Fruit fly (Drosophila melanogaster): Measurements from ENCODE around the gene CG42834.

Gene CG42834

dm6 chr3R:17379051-17379450, 39.5 kb upstream of the CG42834 start (continued):
- TF ChIP-seq bigmax (GFP tag; optimal IDR thresholded peaks at IDR 0.05) (no peak), Sox102F (GFP tag; optimal IDR thresholded peaks at IDR 0.05) (no peak), luna (GFP tag; optimal IDR thresholded peaks at IDR 0.05) (no peak), CG10366 (GFP tag; IDR thresholded peaks at IDR 0.05) (no peak; the same call in 1 of the 2 replicates), dmrt99B (tag; optimal IDR thresholded peaks at IDR 0.05) (peak; percentile 37), CG10979 (tag; optimal IDR thresholded peaks at IDR 0.05) (no peak), Scr (GFP tag; IDR thresholded peaks at IDR 0.05; ENCODE audit: partially characterized antibody) (no peak), Eip74EF (GFP tag; optimal IDR thresholded peaks at IDR 0.05) (no peak), NK7.1 (GFP tag; optimal IDR thresholded peaks at IDR 0.05) (no peak), CG14441 (GFP tag; IDR thresholded peaks at IDR 0.05) (peak; percentile 23; the same call in 1 of the 2 replicates), dan (GFP tag; IDR thresholded peaks at IDR 0.05) (no peak), Dp (GFP tag; optimal IDR thresholded peaks at IDR 0.05) (no peak), slbo (GFP tag; IDR thresholded peaks at IDR 0.05) (peak; percentile 37; the same call in 1 of the 2 replicates), CG6791 (GFP tag; IDR thresholded peaks at IDR 0.05; ENCODE audit: partially characterized antibody) (no peak), CG31441 (GFP tag; IDR thresholded peaks at IDR 0.05) (peak; percentile 34; the same call in 1 of the 2 replicates), D (optimal IDR thresholded peaks at IDR 0.05) (no peak), D (GFP tag; optimal IDR thresholded peaks at IDR 0.05) (no peak), dysf (GFP tag; IDR thresholded peaks at IDR 0.05) (peak; percentile 46; the same call in 2 of the 3 replicates), ssp (GFP tag; IDR thresholded peaks at IDR 0.05) (0 out of 2 replicates have a peak, but pooled peaks have one; percentile 21), run (tag; optimal IDR thresholded peaks at IDR 0.05) (no peak), ac (GFP tag; optimal IDR thresholded peaks at IDR 0.05) (no peak), CG8924 (tag; optimal IDR thresholded peaks at IDR 0.05) (no peak), sob (GFP tag; IDR thresholded peaks at IDR 0.05) (no peak), CHES-1-like (GFP tag; optimal IDR thresholded peaks at IDR 0.05) (no peak), pb (GFP tag; optimal IDR thresholded peaks at IDR 0.05) (no peak), CG18619 (GFP tag; optimal IDR thresholded peaks at IDR 0.05) (no peak), E2f1 (GFP tag; IDR thresholded peaks at IDR 0.05) (no peak), row (GFP tag; IDR thresholded peaks at IDR 0.05) (peak; percentile 44; the same call in 1 of the 3 replicates), tgo (GFP tag; IDR thresholded peaks at IDR 0.05) (peak; percentile 47; the same call in 1 of the 3 replicates), CG5180 (GFP tag; optimal IDR thresholded peaks at IDR 0.05) (no peak), CG8388 (GFP tag; optimal IDR thresholded peaks at IDR 0.05) (no peak), CG3281 (GFP tag; optimal IDR thresholded peaks at IDR 0.05) (no peak), Dfd (GFP tag; optimal IDR thresholded peaks at IDR 0.05) (no peak), nmo (GFP tag; optimal IDR thresholded peaks at IDR 0.05) (peak; percentile 23), ttk (GFP tag; IDR thresholded peaks at IDR 0.05) (0 out of 2 replicates have a peak, but pooled peaks have one; percentile 32), cas (GFP tag; IDR thresholded peaks at IDR 0.05) (no peak), CG1529 (GFP tag; optimal IDR thresholded peaks at IDR 0.05) (no peak), Hr39 (optimal IDR thresholded peaks at IDR 0.05) (no peak), CG17612 (GFP tag; IDR thresholded peaks at IDR 0.05) (no peak), CTCF (GFP tag; optimal IDR thresholded peaks at IDR 0.05) (no peak), croc (GFP tag; conservative IDR thresholded peaks at IDR 0.05) (no peak), prd (optimal IDR thresholded peaks at IDR 0.05) (no peak), prd (GFP tag; IDR thresholded peaks at IDR 0.05) (no peak; the same call in 2 of the 3 replicates), CG11504 (tag; optimal IDR thresholded peaks at IDR 0.05) (peak; percentile 48), HLHmδ (GFP tag; optimal IDR thresholded peaks at IDR 0.05) (no peak), CG6689 (GFP tag; IDR thresholded peaks at IDR 0.05) (peak; percentile 36), CG6654 (GFP tag; optimal IDR thresholded peaks at IDR 0.05) (no peak), CG3726 (GFP tag; IDR thresholded peaks at IDR 0.05) (no peak), ab (GFP tag; optimal IDR thresholded peaks at IDR 0.05) (no peak), CG11560 (tag; IDR thresholded peaks at IDR 0.05) (0 out of 3 replicates have a peak, but pooled peaks have one; percentile 5), sens (GFP tag) (no peak), CG17361 (GFP tag; IDR thresholded peaks at IDR 0.05) (peak; percentile 43; the same call in 1 of the 3 replicates), ro (GFP tag; IDR thresholded peaks at IDR 0.05) (0 out of 2 replicates have a peak, but pooled peaks have one; percentile 19)
